Worm (Caenorhabditis elegans): ENCODE results near the gene F33H12.7.
"Not testable (repeated sequence)": the region's sequence is repeated elsewhere in the genome, so short reads cannot be mapped to it uniquely, and the experiment has no call there.

DNA sequence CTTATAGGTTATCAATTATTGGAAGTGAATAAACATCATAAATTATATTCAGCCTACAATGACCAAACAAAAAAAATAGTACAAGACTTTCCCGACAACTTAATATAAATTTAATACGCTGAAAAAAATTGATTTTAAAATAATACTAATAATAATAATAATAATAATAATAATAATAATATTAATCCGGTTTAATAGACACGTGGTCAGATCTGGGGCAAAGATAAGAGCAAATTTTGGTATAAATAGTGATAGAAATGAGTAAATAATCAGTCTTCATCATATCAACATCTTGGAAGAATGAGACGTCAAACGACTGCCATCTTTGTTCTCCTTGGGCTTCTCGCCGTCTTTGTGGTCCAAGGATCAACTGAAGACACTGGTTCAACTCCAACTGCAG, 29.9 kb upstream of the F33H12.7 start, which contains the start of gene msrp-5:
- not testable (repeated sequence) for TF ChIP-seq W03F9.2, dao-5 (tag; optimal IDR thresholded peaks at IDR 0.05)
